Worm (Caenorhabditis elegans): ENCODE data around the gene T23B5.3.

DNA sequence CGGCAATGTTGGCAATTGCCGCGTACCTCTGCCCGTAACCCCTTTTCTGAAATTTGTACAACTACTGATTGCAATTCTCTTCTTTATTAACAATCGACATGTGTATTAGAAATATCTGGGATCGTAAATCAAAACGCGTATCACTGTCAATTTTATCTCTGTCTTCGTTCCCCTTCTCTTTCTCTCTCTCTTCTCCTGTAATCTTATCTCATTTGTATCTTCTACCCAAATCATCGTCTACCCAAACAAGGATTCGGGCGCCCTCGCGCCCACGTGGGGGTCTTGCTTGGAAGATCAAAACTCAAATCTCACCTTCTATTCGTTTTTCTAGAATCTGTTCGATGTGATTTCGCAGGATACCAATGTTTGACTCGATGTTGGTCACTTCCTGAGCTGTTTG lies 22.5 kb downstream of the T23B5.3 start, which contains the start of gene C27D8.2:
- TF ChIP-seq lin-15B (tag; optimal IDR thresholded peaks at IDR 0.05), result no peak
- TF ChIP-seq ceh-63 (GFP tag; optimal IDR thresholded peaks at IDR 0.05), result no peak
- no peak for TF ChIP-seq tlp-1 (tag; optimal IDR thresholded peaks at IDR 0.05)
- no peak for TF ChIP-seq dsc-1 (tag; optimal IDR thresholded peaks at IDR 0.05)

Data from whole organism, L1 larva.